Fruit fly (Drosophila melanogaster) whole organism, prepupa: ENCODE measurements around the gene CG9588.

Experiments used
- Blimp-1 ChIP-seq: fragments of 200-800 bp; sonication (Bioruptor generic); optimal IDR thresholded peaks from 3 replicates; lab custom pipeline; 2017; ENCODE audit warnings: missing biosample characterization, missing genetic modification characterization, mild to moderate bottlenecking, moderate library complexity, missing genetic modification reagents
- CG10669 ChIP-seq: fragments of 200-800 bp; sonication (Bioruptor generic); optimal IDR thresholded peaks from 3 replicates; lab custom pipeline; 2018; ENCODE audit warnings: missing biosample characterization, mild to moderate bottlenecking, missing genetic modification characterization, moderate library complexity
- CG11902 ChIP-seq: fragments of 200-800 bp; sonication (Bioruptor generic); optimal IDR thresholded peaks from 3 replicates; lab custom pipeline; 2016; ENCODE audit warnings: missing biosample characterization, missing genetic modification characterization
- CG15336 ChIP-seq: fragments of 200-800 bp; sonication (Bioruptor generic); IDR thresholded peaks from 2 replicates; pipeline ENCODE4 v1.3.6; 2022; ENCODE audit warnings: missing biosample characterization, missing genetic modification characterization
- CG1621 ChIP-seq: fragments of 200-800 bp; sonication (Bioruptor generic); optimal IDR thresholded peaks from 3 replicates; lab custom pipeline; 2018; ENCODE audit warnings: missing biosample characterization, mild to moderate bottlenecking, missing genetic modification characterization
- CG31627 ChIP-seq: fragments of 200-800 bp; sonication (Bioruptor generic); optimal IDR thresholded peaks from 3 replicates; lab custom pipeline; 2016; ENCODE audit warnings: missing biosample characterization, missing genetic modification characterization
- CG32006 ChIP-seq: fragments of 200-800 bp; sonication (Bioruptor generic); optimal IDR thresholded peaks from 3 replicates; lab custom pipeline; 2017; ENCODE audit warnings: missing biosample characterization, mild to moderate bottlenecking, missing genetic modification characterization
- CG34406 ChIP-seq: fragments of 200-800 bp; sonication (Bioruptor generic); optimal IDR thresholded peaks from 3 replicates; lab custom pipeline; 2016; ENCODE audit warnings: missing biosample characterization, missing genetic modification characterization
- CG3919 ChIP-seq: fragments of 200-800 bp; sonication (Bioruptor generic); optimal IDR thresholded peaks from 3 replicates; lab custom pipeline; 2016; ENCODE audit warnings: missing biosample characterization, missing genetic modification characterization
- CG4318 ChIP-seq: fragments of 200-800 bp; sonication (Bioruptor generic); optimal IDR thresholded peaks from 3 replicates; lab custom pipeline; 2017; ENCODE audit warnings: missing biosample characterization, mild to moderate bottlenecking, missing genetic modification characterization
- CG6163 ChIP-seq: fragments of 200-800 bp; sonication (Bioruptor generic); IDR thresholded peaks from 3 replicates; pipeline ENCODE4 v1.3.6; 2022; ENCODE audit warnings: missing biosample characterization, missing genetic modification characterization
- CG6276 ChIP-seq: fragments of 200-800 bp; sonication (Bioruptor generic); optimal IDR thresholded peaks from 2 replicates; lab custom pipeline; 2017; ENCODE audit warnings: missing biosample characterization, mild to moderate bottlenecking, missing genetic modification characterization
- CG6792 ChIP-seq: fragments of 200-800 bp; sonication (Bioruptor generic); optimal IDR thresholded peaks from 3 replicates; lab custom pipeline; 2016; ENCODE audit warnings: missing biosample characterization, missing genetic modification characterization
- CG6808 ChIP-seq: fragments of 200-800 bp; sonication (Bioruptor generic); optimal IDR thresholded peaks from 3 replicates; lab custom pipeline; 2017; ENCODE audit warnings: missing biosample characterization, missing genetic modification characterization, mild to moderate bottlenecking, moderate library complexity, missing genetic modification reagents
- CG6854 ChIP-seq: fragments of 200-800 bp; sonication (Bioruptor generic); optimal IDR thresholded peaks from 2 replicates; lab custom pipeline; 2017; ENCODE audit warnings: missing biosample characterization, mild to moderate bottlenecking, missing genetic modification characterization
- CG8632 ChIP-seq: fragments of 200-800 bp; sonication (Bioruptor generic); optimal IDR thresholded peaks from 3 replicates; lab custom pipeline; 2016; ENCODE audit warnings: missing biosample characterization, missing genetic modification characterization
- CG9139 ChIP-seq: fragments of 200-800 bp; sonication (Bioruptor generic); optimal IDR thresholded peaks from 3 replicates; lab custom pipeline; 2017; ENCODE audit warnings: missing biosample characterization, mild to moderate bottlenecking, missing genetic modification characterization
- Eip75B ChIP-seq: fragments of 200-800 bp; sonication (Bioruptor generic); optimal IDR thresholded peaks from 3 replicates; lab custom pipeline; 2016; ENCODE audit warnings: missing biosample characterization, missing genetic modification characterization
- Eip78C ChIP-seq: fragments of 200-800 bp; sonication (Bioruptor generic); peaks from one replicate; lab custom pipeline; 2016; ENCODE audit warnings: missing biosample characterization, missing genetic modification characterization
- Eip93F ChIP-seq: fragments of 200-800 bp; sonication (Bioruptor generic); optimal IDR thresholded peaks from 2 replicates; lab custom pipeline; 2016; ENCODE audit warnings: missing biosample characterization, mild to moderate bottlenecking, missing genetic modification characterization
- Gug ChIP-seq: fragments of 200-800 bp; sonication (Bioruptor generic); IDR thresholded peaks from 2 replicates; pipeline ENCODE4 v1.3.6; 2022; ENCODE audit warnings: missing biosample characterization, missing genetic modification characterization
- Hr38 ChIP-seq: sonication (Bioruptor generic); optimal IDR thresholded peaks from 2 replicates; lab custom pipeline; 2016; ENCODE audit warnings: missing biosample characterization, missing genetic modification characterization
- Met ChIP-seq: fragments of 200-800 bp; sonication (Bioruptor generic); optimal IDR thresholded peaks from 3 replicates; lab custom pipeline; 2016; ENCODE audit warnings: missing biosample characterization, missing genetic modification characterization
- OdsH ChIP-seq: fragments of 200-800 bp; sonication (Bioruptor generic); optimal IDR thresholded peaks from 3 replicates; lab custom pipeline; 2016; ENCODE audit warnings: missing biosample characterization, missing genetic modification characterization
- Smox ChIP-seq: fragments of 200-800 bp; sonication (Bioruptor generic); optimal IDR thresholded peaks from 3 replicates; lab custom pipeline; 2016; ENCODE audit warnings: missing biosample characterization, missing genetic modification characterization
- Sox102F ChIP-seq: fragments of 200-800 bp; sonication (Bioruptor generic); optimal IDR thresholded peaks from 2 replicates; lab custom pipeline; 2016; ENCODE audit warnings: missing biosample characterization, mild to moderate bottlenecking, missing genetic modification characterization
- Sox14 ChIP-seq: fragments of 200-800 bp; sonication (Bioruptor generic); optimal IDR thresholded peaks from 3 replicates; lab custom pipeline; 2016; ENCODE audit warnings: missing biosample characterization, missing genetic modification characterization
- Sox15 ChIP-seq: fragments of 200-800 bp; sonication (Bioruptor generic); optimal IDR thresholded peaks from 3 replicates; lab custom pipeline; 2016; ENCODE audit warnings: missing biosample characterization, missing genetic modification characterization
- acj6 ChIP-seq: fragments of 200-800 bp; sonication (Bioruptor generic); optimal IDR thresholded peaks from 3 replicates; lab custom pipeline; 2016; ENCODE audit warnings: missing biosample characterization, missing genetic modification characterization
- dac ChIP-seq: fragments of 200-800 bp; sonication (Bioruptor generic); optimal IDR thresholded peaks from 2 replicates; lab custom pipeline; 2017; ENCODE audit warnings: missing biosample characterization, mild to moderate bottlenecking, missing genetic modification characterization
- dsx ChIP-seq: fragments of 200-800 bp; optimal IDR thresholded peaks from 3 replicates; lab custom pipeline; 2019; ENCODE audit warnings: missing biosample characterization, mild to moderate bottlenecking, missing genetic modification characterization, moderate library complexity; ENCODE audit not compliant: poor library complexity, severe bottlenecking
- esn ChIP-seq: fragments of 200-800 bp; sonication (Bioruptor generic); optimal IDR thresholded peaks from 2 replicates; lab custom pipeline; 2016; ENCODE audit warnings: missing biosample characterization, mild to moderate bottlenecking, missing genetic modification characterization, moderate library complexity
- fd59A ChIP-seq: fragments of 200-800 bp; sonication (Bioruptor generic); optimal IDR thresholded peaks from 2 replicates; lab custom pipeline; 2017; ENCODE audit warnings: missing biosample characterization, mild to moderate bottlenecking, missing genetic modification characterization, missing genetic modification reagents
- fkh ChIP-seq: fragments of 200-800 bp; sonication (Bioruptor generic); optimal IDR thresholded peaks from 3 replicates; lab custom pipeline; 2017; ENCODE audit warnings: missing biosample characterization, mild to moderate bottlenecking, missing genetic modification characterization, moderate library complexity
- lz ChIP-seq: fragments of 200-800 bp; sonication (Bioruptor generic); optimal IDR thresholded peaks from 3 replicates; lab custom pipeline; 2016; ENCODE audit warnings: missing biosample characterization, missing genetic modification characterization
- pdm3 ChIP-seq: fragments of 200-800 bp; sonication (Bioruptor generic); optimal IDR thresholded peaks from 3 replicates; lab custom pipeline; 2016; ENCODE audit warnings: missing biosample characterization, missing genetic modification characterization
- spab ChIP-seq: fragments of 200-800 bp; sonication (Bioruptor generic); optimal IDR thresholded peaks from 2 replicates; lab custom pipeline; 2017; ENCODE audit warnings: missing biosample characterization, mild to moderate bottlenecking, missing genetic modification characterization, missing genetic modification reagents
- ss ChIP-seq, 2 experiments: fragments of 200-800 bp; sonication (Bioruptor generic); optimal IDR thresholded peaks; 2 replicates in 1 of 2; 3 replicates in 1 of 2; lab custom pipeline; 2017 to 2018; ENCODE audit warnings: mild to moderate bottlenecking in 2 of 2, missing biosample characterization in 2 of 2, missing genetic modification characterization in 2 of 2, moderate library complexity in 1 of 2
- svp ChIP-seq: fragments of 200-800 bp; sonication (Bioruptor generic); peaks from one replicate; lab custom pipeline; 2016; ENCODE audit warnings: missing biosample characterization, missing genetic modification characterization
- topi ChIP-seq: fragments of 200-800 bp; sonication (Bioruptor generic); optimal IDR thresholded peaks from 3 replicates; lab custom pipeline; 2016; ENCODE audit warnings: missing biosample characterization, missing genetic modification characterization

CG9588 gene

DNA sequence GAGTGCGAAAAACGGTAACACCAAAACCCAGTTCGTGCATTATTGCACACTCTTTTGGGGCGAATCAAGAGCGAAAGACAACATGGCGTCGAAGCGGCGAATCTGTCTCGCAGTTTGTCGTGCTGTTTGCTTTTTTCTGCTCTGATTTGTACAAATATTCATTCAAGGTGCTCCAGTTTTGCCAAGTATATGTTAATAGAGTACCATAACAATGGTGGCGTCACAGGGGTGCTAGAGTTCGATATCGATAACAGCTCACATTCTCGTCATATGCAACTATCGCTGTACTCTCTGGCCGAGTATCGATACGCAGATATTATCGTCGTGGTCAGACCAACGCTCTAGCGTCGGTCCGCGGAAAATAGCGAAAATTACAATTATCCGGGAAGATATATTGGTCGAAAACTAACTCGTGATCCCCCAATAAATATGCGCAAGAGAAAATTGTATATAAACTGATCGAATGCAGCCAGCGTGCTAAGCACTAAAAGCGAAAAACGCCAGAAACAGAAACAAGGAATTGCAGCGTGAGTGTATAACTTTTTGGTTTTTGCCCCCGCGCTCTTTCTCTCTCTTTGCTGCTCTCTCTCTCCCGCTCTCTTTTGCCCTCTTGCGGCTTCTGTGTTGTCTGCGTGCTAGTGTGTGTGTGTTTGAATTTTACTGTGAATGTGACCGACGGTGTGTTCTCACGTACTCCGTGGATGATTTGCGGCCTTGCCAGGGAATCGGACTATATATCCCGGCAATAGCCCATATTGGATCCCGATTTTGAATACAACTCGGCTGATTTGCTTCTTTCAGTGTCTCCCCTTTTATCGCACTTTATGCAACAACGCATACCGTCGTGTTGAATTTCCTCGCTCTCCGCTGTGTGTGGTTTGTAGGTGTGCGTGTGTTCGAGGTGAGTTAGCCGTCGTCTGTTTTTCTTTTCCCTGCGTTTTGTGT is 7.4 kb upstream of the CG9588 start, which contains the start of gene flfl (continued):
- TF ChIP-seq CG9139 (GFP tag; lab: Kevin White, UChicago) (peak; percentile 47), CG1621 (no peak), CG31627 (GFP tag; lab: Kevin White, UChicago) (peak; percentile 36), CG3919 (peak; percentile 29), esn (peak; percentile 7), CG6808 (GFP tag; lab: Kevin White, UChicago) (peak; percentile 36), CG32006 (GFP tag; lab: Kevin White, UChicago) (peak; percentile 1), CG6163 (GFP tag; lab: Robert Waterston, UW) (no peak), spab (no peak), CG34406 (GFP tag; lab: Kevin White, UChicago) (no peak), Sox15 (GFP tag; lab: Kevin White, UChicago) (no peak), Sox14 (GFP tag; lab: Kevin White, UChicago) (peak; percentile 40), Gug (no peak), topi (GFP tag; lab: Kevin White, UChicago) (peak; percentile 9), Eip78C (GFP tag; lab: Kevin White, UChicago) (peak; percentile 64), Eip75B (no peak), Met (GFP tag; lab: Kevin White, UChicago) (no peak), pdm3 (GFP tag; lab: Kevin White, UChicago) (no peak), acj6 (GFP tag; lab: Kevin White, UChicago) (no peak), ss (GFP tag; optimal IDR thresholded peaks at IDR 0.05; lab: Kevin White, UChicago) (no peak), CG8632 (GFP tag; lab: Kevin White, UChicago) (no peak), fkh (GFP tag; lab: Kevin White, UChicago) (no peak), CG6276 (no peak), Smox (GFP tag; lab: Kevin White, UChicago) (peak; percentile 9), fd59A (GFP tag; lab: Kevin White, UChicago) (no peak), Eip93F (GFP tag; lab: Kevin White, UChicago) (no peak), Blimp-1 (GFP tag; lab: Kevin White, UChicago) (no peak), CG11902 (no peak), CG10669 (GFP tag; lab: Kevin White, UChicago) (no peak)

dm6 chr3R:13682994-13683623 is 6.6 kb upstream of the CG9588 start:
- no peak for TF ChIP-seq acj6 (GFP tag; lab: Kevin White, UChicago)
- peak; percentile 53 for TF ChIP-seq CG6854
- peak; percentile 18 for TF ChIP-seq Eip78C (GFP tag; lab: Kevin White, UChicago)
- peak; percentile 29 for TF ChIP-seq lz (GFP tag; lab: Kevin White, UChicago)
- TF ChIP-seq dsx, result peak; percentile 25
- no peak for TF ChIP-seq CG34406 (GFP tag; lab: Kevin White, UChicago)
- peak; percentile 1 for TF ChIP-seq Eip75B
- TF ChIP-seq Sox15 (GFP tag; lab: Kevin White, UChicago), result no peak
- TF ChIP-seq CG15336, result peak; percentile 16; the same call in 1 of the 2 replicates
- TF ChIP-seq CG31627 (GFP tag; lab: Kevin White, UChicago), result no peak
- TF ChIP-seq CG4318 (GFP tag; lab: Kevin White, UChicago), result no peak

DNA sequence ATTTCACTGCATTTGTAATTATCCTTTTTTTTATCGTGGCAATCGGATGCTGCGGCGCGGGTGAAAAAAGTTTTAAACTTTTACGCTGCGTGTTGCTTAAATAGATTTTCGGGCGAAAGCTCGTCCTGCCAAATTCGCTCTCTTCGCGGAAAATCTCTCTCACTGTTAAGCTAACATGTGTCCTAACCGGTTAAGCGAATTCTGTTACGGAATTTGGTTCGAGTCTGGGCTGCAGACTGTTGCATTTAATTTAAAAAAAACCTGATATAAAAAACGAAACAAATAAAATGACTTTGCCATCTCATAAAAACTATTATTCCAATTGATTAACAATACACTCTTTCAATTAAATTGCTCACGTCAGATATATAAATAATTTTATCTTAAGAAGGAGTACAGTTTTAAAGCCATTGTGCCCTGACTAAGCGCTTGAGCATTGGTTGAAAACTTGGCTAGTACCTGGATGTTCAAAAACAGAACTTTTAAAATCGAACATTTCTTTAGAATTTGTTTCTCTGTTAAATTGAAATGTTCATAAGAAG is 1.9 kb downstream of the CG9588 start, which contains the start of gene Task6:
Task6 (minus strand) TSS at position 51 of the 542 bp plus-strand sequence.
- TF ChIP-seq dsx (no peak), Eip93F (GFP tag; lab: Kevin White, UChicago) (no peak), OdsH (GFP tag; lab: Kevin White, UChicago) (no peak), svp (GFP tag; lab: Kevin White, UChicago) (no peak), Eip75B (no peak), Met (GFP tag; lab: Kevin White, UChicago) (no peak), CG9139 (GFP tag; lab: Kevin White, UChicago) (no peak), dac (GFP tag; lab: Kevin White, UChicago) (no peak), lz (GFP tag; lab: Kevin White, UChicago) (no peak), spab (no peak), CG4318 (GFP tag; lab: Kevin White, UChicago) (no peak), CG15336 (no peak), CG6276 (no peak), Hr38 (GFP tag; lab: Kevin White, UChicago) (no peak), CG6792 (GFP tag; lab: Kevin White, UChicago) (no peak), Sox102F (GFP tag; lab: Kevin White, UChicago) (no peak)
